Worm (Caenorhabditis elegans): Measurements from ENCODE around the gene C07A12.2.

The C07A12.2 gene

ce11 chrX:4523887-4524350, 20.7 kb upstream of the C07A12.2 start, which contains the start of gene pdi-2:
Gene pdi-2 (plus strand): TSS chrX:4524155.
- no peak for TF ChIP-seq unc-62 (GFP tag; optimal IDR thresholded peaks at IDR 0.05)

DNA sequence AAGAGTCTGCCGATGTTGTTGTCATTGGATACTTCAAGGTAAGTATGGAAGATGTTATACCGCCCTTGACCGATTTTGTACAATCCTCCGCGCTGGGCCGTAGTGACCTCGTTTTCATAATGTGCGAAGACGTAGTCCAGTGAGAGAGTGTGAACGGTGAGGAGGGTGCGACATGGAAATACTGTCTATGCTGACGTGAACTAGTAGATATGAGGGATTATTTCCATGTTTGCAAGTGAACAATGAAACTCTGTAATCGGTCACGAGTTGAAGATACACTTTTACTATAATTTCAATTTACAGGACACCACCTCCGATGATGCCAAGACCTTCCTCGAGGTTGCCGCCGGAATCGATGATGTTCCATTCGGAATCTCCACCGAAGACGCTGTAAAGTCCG, 19.8 kb upstream of the C07A12.2 start:
- TF ChIP-seq unc-62 (GFP tag; optimal IDR thresholded peaks at IDR 0.05) = no peak

- no peak for TF ChIP-seq unc-62 (GFP tag; optimal IDR thresholded peaks at IDR 0.05)
Observed at ce11 chrX:4526412-4526811, 18.2 kb upstream of the C07A12.2 start.

- no peak for TF ChIP-seq unc-62 (GFP tag; optimal IDR thresholded peaks at IDR 0.05)
Observed at ce11 chrX:4528905-4529304, 15.7 kb upstream of the C07A12.2 start.

DNA sequence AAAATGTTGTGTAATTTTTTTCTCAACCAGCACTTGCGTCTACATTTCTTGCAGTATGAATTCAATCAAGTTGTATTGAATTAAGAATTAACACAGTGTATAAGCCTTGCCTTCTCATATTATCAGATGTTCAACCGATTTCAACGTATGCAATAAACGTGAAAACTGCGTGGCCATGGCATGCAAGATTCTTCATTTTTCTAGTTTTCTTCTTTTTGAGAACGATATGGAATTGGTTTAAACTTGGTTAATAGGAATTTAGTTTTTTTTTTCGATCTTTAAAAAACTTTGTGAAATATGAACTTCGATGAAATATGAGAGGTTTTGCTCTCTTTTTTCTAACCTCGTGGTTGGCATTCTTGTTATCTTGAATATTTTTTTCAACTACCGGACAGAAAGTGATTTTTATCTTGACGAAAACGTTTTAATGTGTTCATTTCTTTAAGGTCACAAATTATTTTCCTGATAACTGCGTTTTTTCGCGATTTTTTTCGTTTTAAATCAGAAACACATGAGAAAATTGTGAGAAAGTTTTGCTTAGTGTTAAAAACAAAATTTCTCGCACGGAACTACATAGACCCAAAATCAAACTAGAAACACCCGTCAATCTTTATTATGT, 14.1 kb upstream of the C07A12.2 start:
- no peak for TF ChIP-seq unc-62 (GFP tag; optimal IDR thresholded peaks at IDR 0.05)

ce11 chrX:4532160-4532741, 12.4 kb upstream of the C07A12.2 start, which contains the start of gene nhr-35:
Gene nhr-35 (plus strand): TSS chrX:4532691.
- no peak for TF ChIP-seq unc-62 (GFP tag; optimal IDR thresholded peaks at IDR 0.05)

- no peak for TF ChIP-seq unc-62 (GFP tag; optimal IDR thresholded peaks at IDR 0.05)
Observed at ce11 chrX:4534112-4534511, 10.5 kb upstream of the C07A12.2 start.

DNA sequence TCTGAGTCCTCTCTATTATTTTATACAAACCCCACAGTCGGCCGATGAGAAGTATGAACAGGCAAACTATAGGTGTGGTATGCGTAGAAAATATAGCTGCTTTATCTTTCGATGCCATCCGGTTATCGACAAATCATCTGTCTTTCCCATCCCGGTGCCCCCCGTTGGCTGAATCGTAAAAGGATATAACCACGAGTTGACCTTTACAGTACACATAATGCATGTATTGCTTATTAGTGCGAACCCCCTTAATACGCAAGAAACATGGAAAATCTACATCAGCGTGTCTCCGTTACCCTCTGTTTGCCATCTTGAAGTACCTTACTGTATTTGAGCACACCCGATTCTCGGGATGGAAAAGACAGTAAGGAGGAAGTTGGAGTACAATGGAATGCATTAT, 4.3 kb downstream of the C07A12.2 start:
- no peak for TF ChIP-seq unc-62 (GFP tag; optimal IDR thresholded peaks at IDR 0.05)

- TF ChIP-seq unc-62 (GFP tag; optimal IDR thresholded peaks at IDR 0.05) = no peak
Observed at ce11 chrX:4549853-4550596, 5.4 kb downstream of the C07A12.2 start, which contains the start of gene C07A12.18. Gene C07A12.18 (minus strand): TSS chrX:4549903.

DNA sequence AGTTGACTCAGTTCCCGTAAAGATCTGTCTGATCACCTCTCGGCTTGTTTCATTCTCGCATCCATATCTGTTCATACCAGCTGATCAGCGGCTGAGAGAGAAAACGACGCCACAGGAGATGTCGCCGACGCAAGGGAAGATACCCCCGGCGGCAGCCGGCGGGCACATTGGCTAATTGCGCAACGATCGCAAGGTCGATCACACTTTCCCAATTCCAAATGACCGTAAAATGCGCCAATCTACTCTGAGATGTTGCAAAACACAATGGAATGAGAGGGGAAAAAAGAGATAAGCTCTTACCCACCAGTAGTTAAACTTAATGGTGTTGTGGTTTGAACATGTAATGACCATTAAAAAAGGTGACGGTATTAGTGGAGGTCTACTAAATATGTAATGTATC, 6.3 kb downstream of the C07A12.2 start:
- no peak for TF ChIP-seq unc-62 (GFP tag; optimal IDR thresholded peaks at IDR 0.05)

DNA sequence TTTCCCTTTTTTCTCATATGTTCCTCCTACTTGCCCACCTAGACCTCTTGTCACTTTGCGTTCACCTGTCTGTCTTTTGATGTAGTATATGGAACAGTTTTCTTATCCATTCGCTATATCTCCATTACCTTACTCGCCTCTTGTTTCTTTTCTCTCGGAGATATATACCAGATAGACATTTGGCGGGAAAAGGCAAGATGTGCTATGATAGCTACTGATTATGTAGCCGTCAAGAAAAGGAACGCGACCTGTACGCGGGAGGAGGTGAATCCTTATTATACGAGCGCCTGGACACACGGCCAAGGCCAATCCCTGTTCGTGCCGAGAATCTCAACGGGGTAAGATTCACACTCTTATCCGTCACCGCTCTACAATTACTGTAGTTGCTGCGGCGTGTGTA, 8.4 kb downstream of the C07A12.2 start:
- TF ChIP-seq unc-62 (GFP tag; optimal IDR thresholded peaks at IDR 0.05) = no peak

DNA sequence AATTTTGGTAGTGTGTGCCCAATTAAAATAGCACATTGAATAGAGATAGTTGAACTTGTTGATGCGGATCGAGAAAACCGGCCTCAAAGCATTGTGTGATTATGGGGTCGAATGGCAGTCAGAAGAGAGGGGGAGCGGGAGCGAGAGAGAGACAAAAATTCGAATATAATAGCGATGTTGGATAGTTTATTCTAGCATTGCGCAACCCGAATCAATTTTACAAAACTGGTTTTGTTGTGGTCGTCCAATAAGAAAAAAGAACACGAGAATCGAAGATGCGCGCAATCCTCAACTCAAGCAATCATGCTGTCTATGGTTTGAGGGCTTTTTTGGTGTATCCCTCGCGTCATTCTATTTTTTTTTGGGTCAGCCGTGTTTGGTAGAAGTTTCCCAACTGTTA, 8.8 kb downstream of the C07A12.2 start:
- no peak for TF ChIP-seq unc-62 (GFP tag; optimal IDR thresholded peaks at IDR 0.05)

DNA sequence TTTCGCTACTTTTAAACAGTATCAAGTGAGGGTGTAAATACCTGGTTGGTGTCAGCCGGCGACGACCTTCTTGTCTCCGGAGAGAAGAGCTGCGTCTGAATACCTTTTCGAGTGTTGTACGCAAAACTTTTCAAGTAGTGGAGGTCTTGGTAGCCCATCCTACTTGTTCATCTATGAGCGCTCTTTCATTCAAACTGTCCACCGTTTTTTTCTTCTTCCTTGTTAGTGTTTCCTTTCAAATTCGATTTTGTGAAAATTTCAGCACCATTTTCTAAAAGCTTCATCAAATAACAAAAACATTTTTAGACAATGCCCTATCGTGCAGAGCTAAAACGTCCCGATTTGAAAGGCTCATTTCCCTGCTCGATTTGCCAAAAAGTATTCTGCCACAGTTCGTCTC, 9.7 kb downstream of the C07A12.2 start, which contains the start of gene ham-2:
Gene ham-2, plus strand, starts transcription at position 301 of the 400 bp plus-strand sequence.
- no peak for TF ChIP-seq unc-62 (GFP tag; optimal IDR thresholded peaks at IDR 0.05)

DNA sequence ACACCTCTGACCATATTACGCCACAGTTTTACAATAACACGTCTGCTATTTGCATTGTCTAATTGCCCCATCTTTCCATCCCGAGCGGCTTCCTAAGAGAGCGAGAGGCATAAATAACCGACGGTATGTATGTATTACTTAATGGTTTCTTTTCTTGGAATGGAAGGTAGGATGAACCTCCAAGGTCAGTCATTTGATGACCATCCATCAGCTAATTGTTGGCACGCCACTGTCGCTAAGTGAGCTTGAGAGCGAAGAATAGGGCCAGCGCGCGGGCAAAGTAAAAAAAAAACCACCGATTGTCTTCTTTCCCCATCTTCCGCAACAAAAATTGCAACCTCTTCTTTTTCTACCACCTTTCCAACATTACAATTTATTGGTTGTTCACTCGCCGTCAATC, 11.4 kb downstream of the C07A12.2 start:
- no peak for TF ChIP-seq unc-62 (GFP tag; optimal IDR thresholded peaks at IDR 0.05)

ce11 chrX:4561863-4562262, 17.2 kb downstream of the C07A12.2 start, which contains the start of gene C05E11.6:
Gene C05E11.6 (plus strand): TSS chrX:4562163.
- no peak for TF ChIP-seq unc-62 (GFP tag; optimal IDR thresholded peaks at IDR 0.05)

- TF ChIP-seq unc-62 (GFP tag; optimal IDR thresholded peaks at IDR 0.05) = no peak
Observed at ce11 chrX:4562288-4562687, 17.6 kb downstream of the C07A12.2 start.
